Fruit fly (Drosophila melanogaster): ENCODE results near the gene Zasp66.

dm6 chr3L:8659601-8660000 is 35.4 kb downstream of the Zasp66 start:
- TF ChIP-seq pan (optimal IDR thresholded peaks at IDR 0.05) (no peak), Dll (optimal IDR thresholded peaks at IDR 0.05) (no peak), CG8478 (optimal IDR thresholded peaks at IDR 0.05) (no peak), usp (GFP tag; optimal IDR thresholded peaks at IDR 0.05) (no peak), EcR (GFP tag; optimal IDR thresholded peaks at IDR 0.05) (no peak), psq (optimal IDR thresholded peaks at IDR 0.05) (no peak)
